Fruit fly (Drosophila melanogaster) whole organism, wandering third instar larva: ENCODE results near the gene CG15403.

Experiments used
- Abd-B ChIP-seq: fragments of >200 bp; optimal IDR thresholded peaks from 2 replicates; lab custom pipeline; 2017; ENCODE audit warnings: missing biosample characterization, missing genetic modification characterization
- CG32264 ChIP-seq: fragments of 200-800 bp; sonication (Bioruptor generic); optimal IDR thresholded peaks from 2 replicates; lab custom pipeline; 2016; ENCODE audit warnings: missing biosample characterization, missing genetic modification characterization
- CG9705 ChIP-seq: fragments of 200-800 bp; sonication (Bioruptor generic); optimal IDR thresholded peaks from 2 replicates; lab custom pipeline; 2018; ENCODE audit warnings: missing biosample characterization, mild to moderate bottlenecking, missing genetic modification characterization
- CrebA ChIP-seq: fragments of 200-800 bp; sonication (Bioruptor generic); optimal IDR thresholded peaks from 2 replicates; lab custom pipeline; 2016; ENCODE audit warnings: missing biosample characterization, mild to moderate bottlenecking, missing genetic modification characterization, borderline replicate concordance
- Dfd ChIP-seq: fragments of >200 bp; optimal IDR thresholded peaks from 2 replicates; lab custom pipeline; 2017; ENCODE audit warnings: missing biosample characterization, missing genetic modification characterization
- Dif ChIP-seq: fragments of 200-275, 200-300 bp; sonication (Bioruptor generic); optimal IDR thresholded peaks from 2 replicates; lab custom pipeline; 2018; ENCODE audit warnings: missing biosample characterization, missing genetic modification characterization; ENCODE audit not compliant: partially characterized antibody
- HLH106 ChIP-seq: fragments of 200-800 bp; optimal IDR thresholded peaks from 3 replicates; lab custom pipeline; 2019; ENCODE audit warnings: missing biosample characterization, mild to moderate bottlenecking, missing genetic modification characterization, moderate library complexity
- Hnf4 ChIP-seq: fragments of 200-800 bp; sonication (Bioruptor generic); optimal IDR thresholded peaks from 2 replicates; lab custom pipeline; 2016; ENCODE audit warnings: missing biosample characterization, mild to moderate bottlenecking, missing genetic modification characterization
- Hr78 ChIP-seq: fragments of >200 bp; optimal IDR thresholded peaks from 2 replicates; lab custom pipeline; 2017; ENCODE audit warnings: missing biosample characterization, missing genetic modification characterization
- Hr83 ChIP-seq: fragments of 200-300 bp; sonication (Bioruptor generic); optimal IDR thresholded peaks from 2 replicates; lab custom pipeline; 2016; ENCODE audit warnings: missing biosample characterization, mild to moderate bottlenecking, missing genetic modification characterization, moderate library complexity; ENCODE audit not compliant: poor library complexity, severe bottlenecking
- Jra ChIP-seq: sonication (Bioruptor generic); optimal IDR thresholded peaks from 2 replicates; lab custom pipeline; 2016; ENCODE audit warnings: missing biosample characterization, missing genetic modification characterization
- Mio ChIP-seq: sonication (Bioruptor generic); optimal IDR thresholded peaks from 2 replicates; lab custom pipeline; 2016; ENCODE audit warnings: missing biosample characterization, missing genetic modification characterization
- Myc ChIP-seq: fragments of >200 bp; optimal IDR thresholded peaks from 2 replicates; lab custom pipeline; 2017
- N ChIP-seq: fragments of >200 bp; optimal IDR thresholded peaks from 2 replicates; lab custom pipeline; 2018; ENCODE audit warnings: missing biosample characterization, missing external identifiers, missing genetic modification characterization
- OdsH ChIP-seq: fragments of 200-800 bp; sonication (Bioruptor generic); optimal IDR thresholded peaks from 2 replicates; lab custom pipeline; 2016; ENCODE audit warnings: missing biosample characterization, mild to moderate bottlenecking, missing genetic modification characterization
- Rel ChIP-seq, 2 experiments: fragments of 200-800 bp; sonication (Bioruptor generic) in 1 of 2; optimal IDR thresholded peaks; 2 replicates in 1 of 2; 3 replicates in 1 of 2; lab custom pipeline; 2016 to 2019; ENCODE audit warnings: mild to moderate bottlenecking in 2 of 2, missing biosample characterization in 2 of 2, missing genetic modification characterization in 2 of 2, moderate library complexity in 1 of 2
- Sp1 ChIP-seq: fragments of 200-800 bp; sonication (Bioruptor generic); optimal IDR thresholded peaks from 3 replicates; lab custom pipeline; 2019; ENCODE audit warnings: missing biosample characterization, mild to moderate bottlenecking, missing genetic modification characterization, moderate library complexity
- Vsx2 ChIP-seq: fragments of 200-300, 225-300 bp; sonication (Bioruptor generic); optimal IDR thresholded peaks from 2 replicates; lab custom pipeline; 2018; ENCODE audit warnings: missing biosample characterization, missing genetic modification characterization; ENCODE audit not compliant: partially characterized antibody
- br ChIP-seq: fragments of 200-800 bp; sonication (Bioruptor generic); optimal IDR thresholded peaks from 2 replicates; lab custom pipeline; 2016; ENCODE audit warnings: missing biosample characterization, missing genetic modification characterization
- brk ChIP-seq: fragments of 200-800 bp; sonication (Bioruptor generic); optimal IDR thresholded peaks from 2 replicates; lab custom pipeline; 2016; ENCODE audit warnings: missing biosample characterization, mild to moderate bottlenecking, missing genetic modification characterization
- dl ChIP-seq, 2 experiments: fragments of 175-275, 200-275 bp in 1 of 2; fragments of 200-275 bp in 1 of 2; sonication (Bioruptor generic); optimal IDR thresholded peaks; lab custom pipeline; 2018; ENCODE audit warnings: mild to moderate bottlenecking in 2 of 2, missing biosample characterization in 2 of 2, missing genetic modification characterization in 2 of 2, moderate library complexity in 2 of 2; ENCODE audit not compliant: partially characterized antibody in 2 of 2, insufficient read depth in 1 of 2
- dmrt93B ChIP-seq: fragments of 200-800 bp; sonication (Bioruptor generic); optimal IDR thresholded peaks from 2 replicates; lab custom pipeline; 2018; ENCODE audit warnings: missing biosample characterization, mild to moderate bottlenecking, missing genetic modification characterization
- dsf ChIP-seq: sonication (Bioruptor generic); optimal IDR thresholded peaks from 2 replicates; lab custom pipeline; 2016; ENCODE audit warnings: missing biosample characterization, missing genetic modification characterization, borderline replicate concordance
- ey ChIP-seq: fragments of 200-800 bp; sonication (Bioruptor generic); optimal IDR thresholded peaks from 2 replicates; lab custom pipeline; 2016; ENCODE audit warnings: missing biosample characterization, missing genetic modification characterization
- foxo ChIP-seq, 2 experiments: fragments of 200-800 bp; sonication (Bioruptor generic); optimal IDR thresholded peaks; 2 replicates in 1 of 2; 3 replicates in 1 of 2; lab custom pipeline; 2016 to 2017; ENCODE audit warnings: missing biosample characterization in 2 of 2, missing genetic modification characterization in 2 of 2
- fru ChIP-seq: fragments of 200-800 bp; sonication (Bioruptor generic); optimal IDR thresholded peaks from 3 replicates; lab custom pipeline; 2016; ENCODE audit warnings: missing biosample characterization, mild to moderate bottlenecking, missing genetic modification characterization
- h ChIP-seq: fragments of 200-800 bp; sonication (Bioruptor generic); optimal IDR thresholded peaks from 3 replicates; lab custom pipeline; 2016; ENCODE audit warnings: missing biosample characterization, mild to moderate bottlenecking, missing genetic modification characterization
- jim ChIP-seq: fragments of 175-275, 200-325 bp; sonication (Bioruptor generic); optimal IDR thresholded peaks from 2 replicates; lab custom pipeline; 2016; ENCODE audit warnings: missing biosample characterization, mild to moderate bottlenecking, missing genetic modification characterization
- lola ChIP-seq: fragments of >200 bp; optimal IDR thresholded peaks from 2 replicates; lab custom pipeline; 2017; ENCODE audit warnings: missing biosample characterization, missing genetic modification characterization
- pan ChIP-seq: fragments of >200 bp; optimal IDR thresholded peaks from 2 replicates; lab custom pipeline; 2017
- psq ChIP-seq: fragments of 200-800 bp; sonication (Bioruptor generic); optimal IDR thresholded peaks from 3 replicates; lab custom pipeline; 2017; ENCODE audit warnings: missing biosample characterization, mild to moderate bottlenecking, missing genetic modification characterization, moderate library complexity
- rgr ChIP-seq: fragments of 200-800 bp; sonication (Bioruptor generic); optimal IDR thresholded peaks from 3 replicates; lab custom pipeline; 2016; ENCODE audit warnings: missing biosample characterization, mild to moderate bottlenecking, missing genetic modification characterization
- sage ChIP-seq: fragments of 200-800 bp; sonication (Bioruptor generic); optimal IDR thresholded peaks from 2 replicates; lab custom pipeline; 2016; ENCODE audit warnings: missing biosample characterization, mild to moderate bottlenecking, missing genetic modification characterization
- sv ChIP-seq: fragments of 200-800 bp; sonication (Bioruptor generic); optimal IDR thresholded peaks from 3 replicates; lab custom pipeline; 2016; ENCODE audit warnings: missing biosample characterization, missing genetic modification characterization
- tai ChIP-seq: sonication (Bioruptor generic); optimal IDR thresholded peaks from 2 replicates; lab custom pipeline; 2016; ENCODE audit warnings: missing biosample characterization, missing genetic modification characterization
- usp ChIP-seq: fragments of >200 bp; optimal IDR thresholded peaks from 2 replicates; lab custom pipeline; 2017; ENCODE audit warnings: missing biosample characterization, missing genetic modification characterization
- woc ChIP-seq: sonication (Bioruptor generic); optimal IDR thresholded peaks from 2 replicates; lab custom pipeline; 2016; ENCODE audit warnings: missing biosample characterization, mild to moderate bottlenecking, missing genetic modification characterization

CG15403 gene

DNA sequence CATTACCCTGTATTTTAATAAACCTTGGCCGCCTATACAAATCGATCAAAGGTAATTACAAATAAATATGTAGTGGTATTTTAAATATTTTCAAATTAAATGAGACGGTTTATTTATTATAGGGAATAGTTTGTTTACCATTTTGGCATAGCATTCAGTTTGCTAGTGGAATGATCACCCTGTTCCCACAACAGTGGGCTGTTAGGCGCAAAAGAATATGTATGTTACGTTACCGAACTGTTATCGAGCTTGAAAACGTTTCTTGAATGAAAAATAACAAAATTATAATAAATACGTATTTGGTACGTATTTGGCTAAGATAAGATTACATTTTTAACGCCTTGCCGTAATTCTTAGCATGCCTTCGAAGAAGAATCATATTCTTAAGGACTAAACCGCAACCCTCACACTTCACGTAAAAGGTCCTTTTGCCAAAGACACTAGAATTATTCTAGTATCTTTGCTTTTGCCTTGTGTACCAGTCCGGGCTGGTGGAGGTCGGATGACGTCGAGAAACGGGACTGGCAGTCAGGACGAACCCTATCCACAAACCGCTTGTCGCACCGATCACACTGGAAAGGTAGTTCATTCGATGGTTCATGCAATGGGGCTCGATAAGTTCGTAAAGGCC, 42.6 kb downstream of the CG15403 start, which contains the start of gene CG44002:
Gene CG44002 (minus strand): TSS at position 144 of the 631 bp plus-strand sequence.
- TF ChIP-seq tai (GFP tag; lab: Kevin White, UChicago) (no peak), Hr83 (GFP tag; lab: Kevin White, UChicago) (no peak), foxo (GFP tag; optimal IDR thresholded peaks at IDR 0.05; lab: Kevin White, UChicago) (no peak), pan (lab: Kevin White, UChicago) (no peak), Vsx2 (GFP tag; lab: Kevin White, UChicago) (no peak), woc (no peak), dmrt93B (GFP tag; lab: Kevin White, UChicago) (no peak), rgr (GFP tag; lab: Kevin White, UChicago) (no peak), Dfd (GFP tag; lab: Kevin White, UChicago) (no peak), Myc (lab: Kevin White, UChicago) (no peak), OdsH (GFP tag; lab: Kevin White, UChicago) (no peak), sage (peak; percentile 46), dl (GFP tag; optimal IDR thresholded peaks at IDR 0.05; lab: Kevin White, UChicago; ENCODE audit: insufficient read depth in 1 of 2, partially characterized antibody in 2 of 2) (no peak), h (peak; percentile 4), Jra (GFP tag; lab: Kevin White, UChicago) (no peak), Hr78 (GFP tag; lab: Kevin White, UChicago) (no peak), jim (GFP tag; lab: Kevin White, UChicago) (no peak), brk (peak; percentile 10), Abd-B (GFP tag; lab: Kevin White, UChicago) (no peak), lola (GFP tag; lab: Kevin White, UChicago) (no peak), Hnf4 (GFP tag; lab: Kevin White, UChicago) (peak; percentile 31), psq (GFP tag; lab: Kevin White, UChicago) (no peak), N (no peak)

DNA sequence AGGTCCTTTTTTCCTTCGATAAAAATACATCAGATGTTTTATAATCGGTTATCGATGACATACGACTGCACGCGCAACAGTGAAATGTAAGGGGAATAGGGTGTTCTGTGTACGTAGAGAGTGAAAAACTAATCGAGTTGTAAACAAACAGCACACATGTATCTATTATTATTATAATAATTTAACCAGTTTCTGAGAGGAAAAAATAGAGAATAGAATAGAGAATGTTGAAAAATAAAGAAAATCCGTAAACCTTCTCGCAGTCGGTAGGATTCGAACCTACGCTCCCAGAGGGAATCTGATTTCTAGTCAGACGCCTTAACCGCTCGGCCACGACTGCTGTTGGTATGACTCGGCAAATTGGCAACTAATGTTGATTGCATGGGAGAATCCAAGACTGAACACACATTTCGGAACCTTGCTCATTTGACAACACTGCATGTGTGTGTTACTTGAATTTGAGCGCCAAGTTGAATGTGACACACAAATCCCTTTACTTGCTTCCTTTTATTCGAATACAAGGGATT, 44.4 kb downstream of the CG15403 start:
- peak; percentile 23 for TF ChIP-seq fru
- TF ChIP-seq CrebA = no peak
- peak; percentile 36 for TF ChIP-seq brk
- TF ChIP-seq foxo (GFP tag; optimal IDR thresholded peaks at IDR 0.05; lab: Kevin White, UChicago) = peak in 1 of 2 experiments; percentile 33
- TF ChIP-seq rgr (GFP tag; lab: Kevin White, UChicago) = peak; percentile 2
- no peak for TF ChIP-seq Mio
- TF ChIP-seq Hr83 (GFP tag; lab: Kevin White, UChicago) = no peak
- TF ChIP-seq dsf (GFP tag; lab: Kevin White, UChicago) = no peak
- peak; percentile 55 for TF ChIP-seq tai (GFP tag; lab: Kevin White, UChicago)
- no peak for TF ChIP-seq HLH106 (tag; lab: Kevin White, UChicago)
- no peak for TF ChIP-seq Jra (GFP tag; lab: Kevin White, UChicago)
- TF ChIP-seq Hr78 (GFP tag; lab: Kevin White, UChicago) = no peak
- TF ChIP-seq usp (GFP tag; lab: Kevin White, UChicago) = no peak
- TF ChIP-seq psq (GFP tag; lab: Kevin White, UChicago) = no peak
- TF ChIP-seq dl (GFP tag; optimal IDR thresholded peaks at IDR 0.05; lab: Kevin White, UChicago; ENCODE audit: insufficient read depth in 1 of 2, partially characterized antibody in 2 of 2) = no peak
- no peak for TF ChIP-seq ey (GFP tag; lab: Kevin White, UChicago)
- no peak for TF ChIP-seq CG9705 (GFP tag; lab: Kevin White, UChicago)
- TF ChIP-seq h = peak; percentile 45
- peak; percentile 73 for TF ChIP-seq sage
- TF ChIP-seq Abd-B (GFP tag; lab: Kevin White, UChicago) = no peak
- TF ChIP-seq br (GFP tag; lab: Kevin White, UChicago) = peak; percentile 30
- no peak for TF ChIP-seq pan (lab: Kevin White, UChicago)
- no peak for TF ChIP-seq dmrt93B (GFP tag; lab: Kevin White, UChicago)
- no peak for TF ChIP-seq Vsx2 (GFP tag; lab: Kevin White, UChicago)
- TF ChIP-seq N = no peak
- TF ChIP-seq Sp1 (GFP tag; lab: Kevin White, UChicago) = peak; percentile 14
- TF ChIP-seq Dif (GFP tag; lab: Kevin White, UChicago) = no peak
- peak; percentile 45 for TF ChIP-seq Hnf4 (GFP tag; lab: Kevin White, UChicago)
- TF ChIP-seq sv (GFP tag; lab: Kevin White, UChicago) = no peak
- TF ChIP-seq OdsH (GFP tag; lab: Kevin White, UChicago) = peak; percentile 33
- no peak for TF ChIP-seq Dfd (GFP tag; lab: Kevin White, UChicago)
- TF ChIP-seq CG32264 (GFP tag; lab: Kevin White, UChicago) = no peak
- TF ChIP-seq Rel (GFP tag; optimal IDR thresholded peaks at IDR 0.05; lab: Kevin White, UChicago) = peak; percentile 53
- TF ChIP-seq Rel (tag; optimal IDR thresholded peaks at IDR 0.05; lab: Kevin White, UChicago) = no peak
- no peak for TF ChIP-seq lola (GFP tag; lab: Kevin White, UChicago)
- no peak for TF ChIP-seq jim (GFP tag; lab: Kevin White, UChicago)
